Fruit fly (Drosophila melanogaster): ENCODE data around the gene odd.

- no peak for TF ChIP-seq Lpt (GFP tag; optimal IDR thresholded peaks at IDR 0.05)
- TF ChIP-seq CG9139 (GFP tag; optimal IDR thresholded peaks at IDR 0.05): no peak
- no peak for TF ChIP-seq Sox102F (GFP tag; optimal IDR thresholded peaks at IDR 0.05)
- TF ChIP-seq CG4318 (GFP tag; optimal IDR thresholded peaks at IDR 0.05): no peak
- TF ChIP-seq CG6276 (GFP tag; optimal IDR thresholded peaks at IDR 0.05): no peak
- TF ChIP-seq CG16779 (tag; optimal IDR thresholded peaks at IDR 0.05): no peak
- TF ChIP-seq CG3032 (tag; optimal IDR thresholded peaks at IDR 0.05): no peak
- TF ChIP-seq Eip75B (GFP tag; optimal IDR thresholded peaks at IDR 0.05): no peak
- TF ChIP-seq dsx (GFP tag; optimal IDR thresholded peaks at IDR 0.05; ENCODE audit: poor library complexity, severe bottlenecking): no peak
Observed at dm6 chr2L:3555408-3556058, 51.0 kb downstream of the odd start.
